Fruit fly (Drosophila melanogaster) whole organism, embryonic: ENCODE data around the gene fzo.

Experiments
- Adf1 ChIP-seq: fragments of 200-800 bp; sonication (Bioruptor generic); IDR thresholded peaks from 2 replicates; pipeline ENCODE4 v1.3.6; 2022; ENCODE audit warnings: missing biosample characterization, missing genetic modification characterization
- Blimp-1 ChIP-seq: fragments of 200-800 bp; sonication (Bioruptor generic); optimal IDR thresholded peaks from 3 replicates; lab custom pipeline; 2018; ENCODE audit warnings: missing biosample characterization, missing genetic modification characterization, mild to moderate bottlenecking, moderate library complexity, missing genetic modification reagents
- CG10366 ChIP-seq: fragments of 200-800 bp; sonication (Bioruptor generic); IDR thresholded peaks from 2 replicates; pipeline ENCODE4 v1.3.6; 2022; ENCODE audit warnings: missing biosample characterization, missing genetic modification characterization
- CG11504 ChIP-seq: fragments of 200-800 bp; sonication (Bioruptor generic); optimal IDR thresholded peaks from 3 replicates; lab custom pipeline; 2019; ENCODE audit warnings: missing biosample characterization, mild to moderate bottlenecking, missing genetic modification characterization, moderate library complexity
- CG12219 ChIP-seq: fragments of 200-800 bp; sonication (Bioruptor generic); optimal IDR thresholded peaks from 3 replicates; lab custom pipeline; 2018; ENCODE audit warnings: missing biosample characterization, mild to moderate bottlenecking, missing genetic modification characterization
- CG13424 ChIP-seq: fragments of 200-800 bp; sonication (Bioruptor generic); optimal IDR thresholded peaks from 2 replicates; lab custom pipeline; 2019; ENCODE audit warnings: missing biosample characterization, mild to moderate bottlenecking, missing genetic modification characterization, moderate library complexity
- CG13894 ChIP-seq: fragments of 200-800 bp; sonication (Bioruptor generic); optimal IDR thresholded peaks from 3 replicates; lab custom pipeline; 2018; ENCODE audit warnings: missing biosample characterization, mild to moderate bottlenecking, missing genetic modification characterization, moderate library complexity
- CG15601 ChIP-seq: fragments of 200-800 bp; sonication (Bioruptor generic); optimal IDR thresholded peaks from 3 replicates; lab custom pipeline; 2019; ENCODE audit warnings: missing biosample characterization, mild to moderate bottlenecking, missing genetic modification characterization, moderate library complexity
- CG17829 ChIP-seq: fragments of 200-800 bp; optimal IDR thresholded peaks from 2 replicates; lab custom pipeline; 2019; ENCODE audit warnings: missing biosample characterization, mild to moderate bottlenecking, missing genetic modification characterization, moderate library complexity
- CG1832 ChIP-seq: fragments of 200-800 bp; sonication (Bioruptor generic); optimal IDR thresholded peaks from 2 replicates; lab custom pipeline; 2017; ENCODE audit warnings: missing biosample characterization, mild to moderate bottlenecking, missing genetic modification characterization, inconsistent platforms
- CG2120 ChIP-seq: fragments of 200-800 bp; sonication (Bioruptor generic); optimal IDR thresholded peaks from 3 replicates; lab custom pipeline; 2016; ENCODE audit warnings: missing biosample characterization, missing genetic modification characterization
- CG2199 ChIP-seq: fragments of 200-800 bp; sonication (Bioruptor generic); IDR thresholded peaks from 3 replicates; pipeline ENCODE4 v1.3.6; 2022; ENCODE audit warnings: missing biosample characterization, missing genetic modification characterization
- CG2202 ChIP-seq: fragments of 200-800 bp; sonication (Bioruptor generic); optimal IDR thresholded peaks from 2 replicates; lab custom pipeline; 2018; ENCODE audit warnings: missing biosample characterization, mild to moderate bottlenecking, missing genetic modification characterization
- CG32532 ChIP-seq: fragments of 200-800 bp; sonication (Bioruptor generic); IDR thresholded peaks from 2 replicates; pipeline ENCODE4 v1.3.6; 2022; ENCODE audit warnings: missing biosample characterization, missing genetic modification characterization
- CG33213 ChIP-seq: fragments of 200-800 bp; sonication (Bioruptor generic); optimal IDR thresholded peaks from 3 replicates; lab custom pipeline; 2016; ENCODE audit warnings: missing biosample characterization, missing genetic modification characterization
- CG34422 ChIP-seq: fragments of 200-800 bp; sonication (Bioruptor generic); IDR thresholded peaks from 3 replicates; pipeline ENCODE4 v1.3.6; 2022; ENCODE audit warnings: missing biosample characterization, missing genetic modification characterization
- CG3726 ChIP-seq: fragments of 200-800 bp; sonication (Bioruptor generic); IDR thresholded peaks from 3 replicates; pipeline ENCODE4, ENCODE4 v1.3.6; 2022; ENCODE audit warnings: missing biosample characterization, missing genetic modification characterization
- CG6272 ChIP-seq: fragments of 200-800 bp; sonication (Bioruptor generic); IDR thresholded peaks from 2 replicates; pipeline ENCODE4 v1.3.6; 2022; ENCODE audit warnings: missing biosample characterization, missing genetic modification characterization
- CG6813 ChIP-seq: fragments of 200-800 bp; sonication (Bioruptor generic); optimal IDR thresholded peaks from 2 replicates; lab custom pipeline; 2017; ENCODE audit warnings: missing biosample characterization, missing genetic modification characterization, mild to moderate bottlenecking, moderate library complexity, missing genetic modification reagents
- CG8290 ChIP-seq, 3 experiments: fragments of 200-800 bp; sonication (Bioruptor generic); optimal IDR thresholded peaks; 2 replicates each; lab custom pipeline; 2016 to 2019; ENCODE audit warnings: missing biosample characterization in 3 of 3, missing genetic modification characterization in 3 of 3, mild to moderate bottlenecking in 2 of 3, moderate library complexity in 1 of 3
- CG9932 ChIP-seq: fragments of 200-800 bp; sonication (Bioruptor generic); IDR thresholded peaks from 2 replicates; pipeline ENCODE4 v1.3.6; 2022; ENCODE audit warnings: missing biosample characterization, missing genetic modification characterization
- CHES-1-like ChIP-seq: fragments of 200-800 bp; sonication (Bioruptor generic); optimal IDR thresholded peaks from 2 replicates; lab custom pipeline; 2016; ENCODE audit warnings: missing biosample characterization, missing genetic modification characterization
- Dip2 ChIP-seq: fragments of 200-800 bp; sonication (Bioruptor generic); IDR thresholded peaks from 2 replicates; pipeline ENCODE4 v1.3.6; 2022; ENCODE audit warnings: missing biosample characterization, missing genetic modification characterization
- HLH4C ChIP-seq: fragments of 200-800 bp; sonication (Bioruptor generic); IDR thresholded peaks from 3 replicates; pipeline ENCODE4 v1.3.6; 2022; ENCODE audit warnings: missing biosample characterization, missing genetic modification characterization; ENCODE audit not compliant: partially characterized antibody
- HmgD ChIP-seq: fragments of 200-800 bp; sonication (Bioruptor generic); optimal IDR thresholded peaks from 3 replicates; lab custom pipeline; 2016; ENCODE audit warnings: missing biosample characterization, missing genetic modification characterization
- Hsf ChIP-seq: fragments of 200-800 bp; sonication (Bioruptor generic); optimal IDR thresholded peaks from 3 replicates; lab custom pipeline; 2016; ENCODE audit warnings: missing biosample characterization, missing genetic modification characterization
- Mad ChIP-seq: fragments of 200-800 bp; sonication (Bioruptor generic); optimal IDR thresholded peaks from 2 replicates; lab custom pipeline; 2016; ENCODE audit warnings: missing biosample characterization, missing genetic modification characterization
- Oaz ChIP-seq: fragments of 200-800 bp; sonication (Bioruptor generic); IDR thresholded peaks from 2 replicates; pipeline ENCODE4 v1.3.6; 2022; ENCODE audit warnings: missing biosample characterization, missing genetic modification characterization
- chinmo ChIP-seq: fragments of 200-800 bp; sonication (Bioruptor generic); IDR thresholded peaks from 4 replicates; pipeline ENCODE4 v1.3.6; 2022; ENCODE audit warnings: missing biosample characterization, missing genetic modification characterization; ENCODE audit not compliant: partially characterized antibody
- croc ChIP-seq: fragments of 200-800 bp; sonication (Bioruptor generic); conservative IDR thresholded peaks from 3 replicates; pipeline ENCODE4 v1.3.6; 2022; ENCODE audit warnings: missing biosample characterization, missing genetic modification characterization
- danr ChIP-seq: fragments of 200-800 bp; sonication (Bioruptor generic); IDR thresholded peaks from 2 replicates; pipeline ENCODE4 v1.3.6; 2022; ENCODE audit warnings: missing biosample characterization, missing genetic modification characterization
- dmrt11E ChIP-seq: fragments of 200-800 bp; sonication (Bioruptor generic); optimal IDR thresholded peaks from 3 replicates; lab custom pipeline; 2018; ENCODE audit warnings: missing biosample characterization, mild to moderate bottlenecking, missing genetic modification characterization, moderate library complexity
- dmrt99B ChIP-seq: fragments of 200-800 bp; sonication (Bioruptor generic); optimal IDR thresholded peaks from 2 replicates; lab custom pipeline; 2018; ENCODE audit warnings: missing biosample characterization, mild to moderate bottlenecking, missing genetic modification characterization, moderate library complexity
- grn ChIP-seq: fragments of 200-800 bp; sonication (Bioruptor generic); optimal IDR thresholded peaks from 3 replicates; lab custom pipeline; 2017; ENCODE audit warnings: missing biosample characterization, missing genetic modification characterization
- gsb ChIP-seq: fragments of 200-800 bp; sonication (Bioruptor generic); IDR thresholded peaks from 2 replicates; pipeline ENCODE4 v1.3.6; 2022; ENCODE audit warnings: missing biosample characterization, missing genetic modification characterization
- hkb ChIP-seq, 2 experiments: fragments of 200-800 bp in 1 of 2; fragments of >200 bp in 1 of 2; sonication (Bioruptor generic) in 1 of 2; IDR thresholded peaks in 1 of 2; optimal IDR thresholded peaks in 1 of 2; 2 replicates each; pipeline versions ENCODE4 v1.3.6 to Lab custom; 2017 to 2022; ENCODE audit warnings: missing biosample characterization in 1 of 2, missing genetic modification characterization in 1 of 2
- inv ChIP-seq: fragments of 200-800 bp; sonication (Bioruptor generic); IDR thresholded peaks from 2 replicates; pipeline ENCODE4 v1.3.6; 2022; ENCODE audit warnings: missing biosample characterization, missing genetic modification characterization; ENCODE audit not compliant: partially characterized antibody
- kay ChIP-seq: fragments of 200-800 bp; sonication (Bioruptor generic); optimal IDR thresholded peaks from 2 replicates; lab custom pipeline; 2016; ENCODE audit warnings: missing biosample characterization, missing genetic modification characterization
- lbe ChIP-seq: fragments of 200-800 bp; sonication (Bioruptor generic); optimal IDR thresholded peaks from 2 replicates; lab custom pipeline; 2016; ENCODE audit warnings: missing biosample characterization, mild to moderate bottlenecking, missing genetic modification characterization
- lov ChIP-seq, 2 experiments: fragments of 200-800 bp in 1 of 2; fragments of >200 bp in 1 of 2; sonication (Bioruptor generic) in 1 of 2; IDR thresholded peaks in 1 of 2; optimal IDR thresholded peaks in 1 of 2; 2 replicates in 1 of 2; 3 replicates in 1 of 2; pipeline versions ENCODE4 v1.3.6 to Lab custom; 2017 to 2022; ENCODE audit warnings: missing biosample characterization in 1 of 2, missing genetic modification characterization in 1 of 2
- luna ChIP-seq: fragments of 200-800 bp; sonication (Bioruptor generic); optimal IDR thresholded peaks from 2 replicates; lab custom pipeline; 2016; ENCODE audit warnings: missing biosample characterization, missing genetic modification characterization
- nerfin-2 ChIP-seq: fragments of 200-800 bp; sonication (Bioruptor generic); IDR thresholded peaks from 2 replicates; pipeline ENCODE4 v1.3.6; 2022; ENCODE audit warnings: missing biosample characterization, missing genetic modification characterization; ENCODE audit not compliant: partially characterized antibody
- pan ChIP-seq, 4 experiments: fragments of >200 bp in 3 of 4; fragments of 200-800 bp in 1 of 4; sonication (Bioruptor generic) in 1 of 4; optimal IDR thresholded peaks in 3 of 4; IDR thresholded peaks in 1 of 4; 2 replicates each; pipeline versions ENCODE4 v1.3.6 to Lab custom; 2017 to 2022; ENCODE audit warnings: missing biosample characterization in 2 of 4, missing genetic modification characterization in 2 of 4, mixed read lengths in 1 of 4
- sna ChIP-seq: fragments of 200-800 bp; sonication (Bioruptor generic); IDR thresholded peaks from 2 replicates; pipeline ENCODE4 v1.3.6; 2022; ENCODE audit warnings: missing biosample characterization, missing genetic modification characterization; ENCODE audit not compliant: partially characterized antibody
- tx ChIP-seq: fragments of 200-800 bp; sonication (Bioruptor generic); optimal IDR thresholded peaks from 2 replicates; lab custom pipeline; 2016; ENCODE audit warnings: missing biosample characterization, missing genetic modification characterization
- unc-4 ChIP-seq: fragments of 200-800 bp; sonication (Bioruptor generic); IDR thresholded peaks from 2 replicates; pipeline ENCODE4 v1.3.6; 2022; ENCODE audit warnings: missing biosample characterization, missing genetic modification characterization; ENCODE audit not compliant: partially characterized antibody
- wor ChIP-seq: fragments of 200-800 bp; sonication (Bioruptor generic); IDR thresholded peaks from 2 replicates; pipeline ENCODE4 v1.3.6; 2022; ENCODE audit warnings: missing biosample characterization, missing genetic modification characterization

Gene fzo

dm6 chr3R:23157664-23158151 is 46.1 kb downstream of the fzo start, which contains the start of gene unk (continued):
- TF ChIP-seq Hsf (GFP tag; lab: Kevin White, UChicago): peak; percentile 0
- TF ChIP-seq danr (GFP tag; lab: Robert Waterston, UW): no peak
- peak; percentile 71 for TF ChIP-seq CG17829 (tag; lab: Kevin White, UChicago)
- peak; percentile 98 for TF ChIP-seq inv (GFP tag; lab: Robert Waterston, UW)
- peak; percentile 44 for TF ChIP-seq Mad (GFP tag; lab: Kevin White, UChicago)
- TF ChIP-seq wor (GFP tag; lab: Robert Waterston, UW): no peak
- TF ChIP-seq sna: peak; percentile 97
- TF ChIP-seq tx: no peak
- TF ChIP-seq CG6813 (GFP tag; lab: Kevin White, UChicago): no peak
- TF ChIP-seq CG12219: no peak
- TF ChIP-seq croc: no peak
- TF ChIP-seq luna (GFP tag; lab: Kevin White, UChicago): peak; percentile 50
- TF ChIP-seq Blimp-1 (GFP tag; lab: Kevin White, UChicago): no peak
- no peak for TF ChIP-seq CG2202 (tag; lab: Kevin White, UChicago)
- TF ChIP-seq CG10366: 0 out of 2 replicates have a peak, but pooled peaks have one; percentile 10
- peak; percentile 93 for TF ChIP-seq chinmo
- peak; percentile 34; the same call in 1 of the 2 replicates for TF ChIP-seq CG6272 (GFP tag; lab: Robert Waterston, UW)
- TF ChIP-seq grn (GFP tag; lab: Kevin White, UChicago): no peak
- peak; percentile 35 for TF ChIP-seq HmgD (GFP tag; lab: Kevin White, UChicago)
- TF ChIP-seq CG13894 (tag; lab: Kevin White, UChicago): peak; percentile 2
- no peak for TF ChIP-seq hkb (optimal IDR thresholded peaks at IDR 0.05; lab: Kevin White, UChicago)
- 0 out of 2 replicates have a peak, but pooled peaks have one; percentile 16 for TF ChIP-seq hkb (GFP tag; IDR thresholded peaks at IDR 0.05; lab: Robert Waterston, UW)
- TF ChIP-seq nerfin-2 (GFP tag; lab: Robert Waterston, UW): peak; percentile 93
- no peak for TF ChIP-seq CG3726 (GFP tag; lab: Robert Waterston, UW)
- no peak for TF ChIP-seq CG11504
- TF ChIP-seq kay: no peak
- TF ChIP-seq Dip2 (GFP tag; lab: Robert Waterston, UW): no peak
- TF ChIP-seq CG1832 (GFP tag; lab: Kevin White, UChicago): no peak
- no peak for TF ChIP-seq lov (optimal IDR thresholded peaks at IDR 0.05; lab: Kevin White, UChicago)
- TF ChIP-seq lov (GFP tag; IDR thresholded peaks at IDR 0.05; lab: Robert Waterston, UW): no peak
- peak; percentile 50; the same call in 1 of the 2 replicates for TF ChIP-seq CG32532 (GFP tag; lab: Robert Waterston, UW)
- TF ChIP-seq CG9932 (GFP tag; lab: Robert Waterston, UW): peak; percentile 81
- TF ChIP-seq CG34422: peak; percentile 37; the same call in 2 of the 3 replicates
- TF ChIP-seq unc-4 (GFP tag; lab: Robert Waterston, UW): peak; percentile 98
- peak; percentile 25 for TF ChIP-seq CG15601 (tag; lab: Kevin White, UChicago)
- peak; percentile 2 for TF ChIP-seq dmrt11E (tag; lab: Kevin White, UChicago)
- peak; percentile 48 for TF ChIP-seq CHES-1-like (GFP tag; lab: Kevin White, UChicago)
- TF ChIP-seq CG8290 (GFP tag; optimal IDR thresholded peaks at IDR 0.05; lab: Kevin White, UChicago): no peak
- TF ChIP-seq CG8290 (tag; optimal IDR thresholded peaks at IDR 0.05; lab: Kevin White, UChicago): peak in 1 of 2 experiments; percentile 79
- TF ChIP-seq pan (optimal IDR thresholded peaks at IDR 0.05; lab: Kevin White, UChicago): no peak
- TF ChIP-seq pan (GFP tag; optimal IDR thresholded peaks at IDR 0.05 in 1 of 2, IDR thresholded peaks at IDR 0.05 in 1 of 2): peak in 1 of 2 experiments; percentile 8
- peak; percentile 65; the same call in 1 of the 3 replicates for TF ChIP-seq CG2199
- TF ChIP-seq HLH4C (GFP tag; lab: Robert Waterston, UW): peak; percentile 94
- TF ChIP-seq CG2120 (GFP tag; lab: Kevin White, UChicago): peak; percentile 56
- TF ChIP-seq dmrt99B (tag; lab: Kevin White, UChicago): no peak
- 0 out of 2 replicates have a peak, but pooled peaks have one; percentile 17 for TF ChIP-seq gsb (GFP tag; lab: Robert Waterston, UW)
- TF ChIP-seq Oaz: no peak
- 0 out of 2 replicates have a peak, but pooled peaks have one; percentile 6 for TF ChIP-seq Adf1 (GFP tag; lab: Robert Waterston, UW)
- TF ChIP-seq CG13424: peak; percentile 17
- peak; percentile 50 for TF ChIP-seq lbe (GFP tag; lab: Kevin White, UChicago)
- TF ChIP-seq CG33213: peak; percentile 44
